Worm (Caenorhabditis elegans) whole organism, midembryonic: ENCODE data around the gene gldi-2.

ENCODE experiments used
- cog-1 ChIP-seq: sonication (generic microtip); optimal IDR thresholded peaks from 2 replicates; lab custom pipeline; 2016; ENCODE audit warnings: missing genetic modification characterization, missing compliant biosample characterization
- flt-1 ChIP-seq: fragments of 200-800 bp; sonication (Bioruptor generic); IDR thresholded peaks from 2 replicates; pipeline ENCODE4 v1.3.6; 2022; ENCODE audit warnings: missing genetic modification characterization, missing compliant biosample characterization
- ztf-29 ChIP-seq: fragments of 200-800 bp; sonication (Bioruptor generic); IDR thresholded peaks from 2 replicates; pipeline ENCODE4 v1.3.6; 2022; ENCODE audit warnings: missing genetic modification reagents, missing genetic modification characterization, missing compliant biosample characterization

ce11 chrII:6823233-6823632 lies 40.0 kb downstream of the gldi-2 start:
- TF ChIP-seq flt-1 (GFP tag; lab: Robert Waterston, UW) = no peak
- peak; percentile 42 for TF ChIP-seq cog-1
- no peak for TF ChIP-seq ztf-29 (GFP tag; lab: Robert Waterston, UW)
